Worm (Caenorhabditis elegans) whole organism, L2 larva: ENCODE results near the gene F36D4.4.

Source experiments
- ama-1 ChIP-seq: fragments of 150-350 bp; optimal IDR thresholded peaks from 2 replicates; lab custom pipeline; 2018; ENCODE audit warnings: inconsistent platforms
- mdl-1 ChIP-seq, 2 experiments: fragments of 150-350 bp in 1 of 2; sonication (generic microtip) in 1 of 2; optimal IDR thresholded peaks; 2 replicates each; lab custom pipeline; 2017; ENCODE audit warnings: missing biosample characterization in 2 of 2, missing genetic modification characterization in 2 of 2
- nhr-10 ChIP-seq: sonication (generic microtip); optimal IDR thresholded peaks from 2 replicates; lab custom pipeline; 2017; ENCODE audit warnings: missing biosample characterization, missing genetic modification characterization
- nhr-11 ChIP-seq: fragments of 150-350 bp; optimal IDR thresholded peaks from 2 replicates; lab custom pipeline; 2014; ENCODE audit warnings: missing biosample characterization, missing genetic modification characterization
- nhr-237 ChIP-seq: fragments of 150-350 bp; optimal IDR thresholded peaks from 2 replicates; lab custom pipeline; 2014; ENCODE audit warnings: missing biosample characterization, missing genetic modification characterization
- nhr-77 ChIP-seq: fragments of 150-350 bp; optimal IDR thresholded peaks from 2 replicates; lab custom pipeline; 2014; ENCODE audit warnings: missing biosample characterization, missing genetic modification characterization
- unc-62 ChIP-seq: fragments of 150-350 bp; optimal IDR thresholded peaks from 2 replicates; lab custom pipeline; 2014; ENCODE audit warnings: missing biosample characterization, missing genetic modification reagents, missing genetic modification characterization

DNA sequence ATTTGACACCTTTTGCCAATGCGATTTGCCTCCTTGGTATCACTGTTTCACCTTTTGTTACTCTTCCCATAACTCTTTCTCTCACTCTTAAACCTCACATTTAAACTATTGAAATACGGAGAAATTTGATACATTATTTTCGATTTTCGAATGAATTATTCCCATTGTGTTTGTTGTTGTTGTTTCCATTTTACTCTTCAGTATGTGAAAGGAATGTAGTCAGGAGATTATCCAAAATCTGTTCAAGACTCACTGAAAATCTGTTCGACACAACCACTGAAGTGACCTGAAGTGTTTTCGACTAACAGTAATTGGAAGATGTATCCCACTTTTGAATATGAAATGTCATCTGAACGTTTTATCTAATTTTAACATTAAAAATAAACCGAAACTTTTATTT lies 26.6 kb upstream of the F36D4.4 start:
- TF ChIP-seq nhr-11 (tag; lab: Kevin White, UChicago), result no peak
- no peak for TF ChIP-seq nhr-237
- TF ChIP-seq unc-62 (GFP tag; lab: Kevin White, UChicago), result no peak
- TF ChIP-seq ama-1 (lab: Kevin White, UChicago), result no peak
- TF ChIP-seq nhr-77, result no peak
- TF ChIP-seq nhr-10, result no peak
- no peak for TF ChIP-seq mdl-1 (tag; optimal IDR thresholded peaks at IDR 0.05; lab: Kevin White, UChicago)
